Worm (Caenorhabditis elegans): ENCODE results near the gene ppm-1.A.

The ppm-1.A gene

ce11 chrV:10549717-10550116 is 13.5 kb upstream of the ppm-1.A start, which contains the start of gene F32G8.2:
Gene F32G8.2 (plus strand): TSS chrV:10550017.
- TF ChIP-seq ama-1 (optimal IDR thresholded peaks at IDR 0.05) (no peak), spr-1 (tag; optimal IDR thresholded peaks at IDR 0.05) (no peak), ztf-7 (tag; optimal IDR thresholded peaks at IDR 0.05) (no peak), zfp-2 (tag; optimal IDR thresholded peaks at IDR 0.05) (no peak), ceh-62 (tag; optimal IDR thresholded peaks at IDR 0.05) (no peak), hlh-30 (tag; optimal IDR thresholded peaks at IDR 0.05; ENCODE audit: insufficient read depth) (no peak), Y75B8A.6 (GFP tag; IDR thresholded peaks at IDR 0.05) (no peak), skn-1 (tag; optimal IDR thresholded peaks at IDR 0.05) (no peak), snpc-4 (tag; optimal IDR thresholded peaks at IDR 0.05) (no peak), T20F7.1 (GFP tag; optimal IDR thresholded peaks at IDR 0.05) (no peak), madf-5 (GFP tag; IDR thresholded peaks at IDR 0.05) (no peak)

- no peak for TF ChIP-seq R02D3.7 (tag; optimal IDR thresholded peaks at IDR 0.05)
These were observed 12.8 kb upstream of the ppm-1.A start, which contains the start of gene srd-34 for ce11 chrV:10548981-10549380. Gene srd-34 (minus strand): TSS chrV:10549081.

ce11 chrV:10546749-10547148 is 10.6 kb upstream of the ppm-1.A start, which contains the start of gene F25D1.5:
Gene F25D1.5 (minus strand): TSS chrV:10546783.
- TF ChIP-seq nhr-77 (tag; optimal IDR thresholded peaks at IDR 0.05) (peak; percentile 98), sdz-12 (GFP tag; optimal IDR thresholded peaks at IDR 0.05) (no peak), nhr-28 (tag; optimal IDR thresholded peaks at IDR 0.05) (peak; percentile 98), daf-16 (GFP tag; optimal IDR thresholded peaks at IDR 0.05) (no peak), daf-16 (tag; optimal IDR thresholded peaks at IDR 0.05) (peak; percentile 90)

ce11 chrV:10540024-10540423 is 3.8 kb upstream of the ppm-1.A start, which contains the start of gene degt-1:
Gene degt-1 (plus strand): TSS chrV:10540324.
- TF ChIP-seq ceh-28 (tag; optimal IDR thresholded peaks at IDR 0.05) (no peak), lin-39 (tag; optimal IDR thresholded peaks at IDR 0.05) (no peak), cey-2 (tag; optimal IDR thresholded peaks at IDR 0.05; ENCODE audit: borderline replicate concordance, insufficient read depth) (no peak), nhr-10 (tag; optimal IDR thresholded peaks at IDR 0.05) (no peak), lin-15B (tag; optimal IDR thresholded peaks at IDR 0.05) (no peak), mdl-1 (tag; optimal IDR thresholded peaks at IDR 0.05) (no peak), daf-16 (GFP tag; optimal IDR thresholded peaks at IDR 0.05) (no peak), daf-16 (tag; optimal IDR thresholded peaks at IDR 0.05) (no peak), nhr-42 (GFP tag; IDR thresholded peaks at IDR 0.05) (no peak), saeg-2 (GFP tag; IDR thresholded peaks at IDR 0.05) (no peak), nhr-41 (GFP tag; IDR thresholded peaks at IDR 0.05) (no peak), madf-5 (GFP tag; IDR thresholded peaks at IDR 0.05) (no peak), dmd-9 (GFP tag; IDR thresholded peaks at IDR 0.05) (no peak), ces-1 (GFP tag; optimal IDR thresholded peaks at IDR 0.05) (no peak), nhr-111 (GFP tag; optimal IDR thresholded peaks at IDR 0.05) (no peak), lin-38 (GFP tag; IDR thresholded peaks at IDR 0.05) (no peak), hif-1 (tag; optimal IDR thresholded peaks at IDR 0.05) (no peak), T26A8.4 (GFP tag; IDR thresholded peaks at IDR 0.05) (no peak), mes-2 (tag; optimal IDR thresholded peaks at IDR 0.05; ENCODE audit: poor library complexity, severe bottlenecking) (no peak)

ce11 chrV:10539114-10539513 is 2.9 kb upstream of the ppm-1.A start, which contains the start of gene F25D1.8:
Gene F25D1.8 (plus strand): TSS chrV:10539414.
- no peak for TF ChIP-seq mxl-3 (GFP tag; optimal IDR thresholded peaks at IDR 0.05)
- TF ChIP-seq php-3 (GFP tag; IDR thresholded peaks at IDR 0.05), result no peak
- TF ChIP-seq lin-15B (tag; optimal IDR thresholded peaks at IDR 0.05), result no peak
- TF ChIP-seq lin-38 (GFP tag; IDR thresholded peaks at IDR 0.05), result no peak
- no peak for TF ChIP-seq D1046.2 (GFP tag; IDR thresholded peaks at IDR 0.05)
- TF ChIP-seq spr-1 (tag; optimal IDR thresholded peaks at IDR 0.05), result no peak
- no peak for TF ChIP-seq rbr-2 (tag; optimal IDR thresholded peaks at IDR 0.05)
- no peak for TF ChIP-seq mxl-2 (GFP tag; conservative IDR thresholded peaks at IDR 0.05)
- no peak for TF ChIP-seq ceh-44 (GFP tag; IDR thresholded peaks at IDR 0.05)
- no peak for TF ChIP-seq attf-4 (tag; optimal IDR thresholded peaks at IDR 0.05)
- TF ChIP-seq vab-7 (GFP tag; IDR thresholded peaks at IDR 0.05), result no peak
- no peak for TF ChIP-seq Y5F2A.4 (GFP tag; optimal IDR thresholded peaks at IDR 0.05)
- no peak for TF ChIP-seq dpl-1 (GFP tag; optimal IDR thresholded peaks at IDR 0.05)
- TF ChIP-seq ama-1 (optimal IDR thresholded peaks at IDR 0.05), result no peak
- no peak for TF ChIP-seq egl-43 (GFP tag; IDR thresholded peaks at IDR 0.05)

All from whole organism, L4 larva.